Worm (Caenorhabditis elegans) whole organism, L3 larva: Measurements from ENCODE around the gene F55C12.4.

Experiments
- R02D3.7 ChIP-seq: fragments of 150-350 bp; optimal IDR thresholded peaks from 2 replicates; lab custom pipeline; 2014; ENCODE audit warnings: missing biosample characterization, missing genetic modification characterization
- ZK546.5 ChIP-seq: sonication (generic microtip); optimal IDR thresholded peaks from 2 replicates; lab custom pipeline; 2017; ENCODE audit warnings: missing biosample characterization, missing genetic modification characterization
- ama-1 ChIP-seq: fragments of 150-350 bp; optimal IDR thresholded peaks from 2 replicates; lab custom pipeline; 2018
- ceh-16 ChIP-seq: sonication (generic microtip); optimal IDR thresholded peaks from 2 replicates; lab custom pipeline; 2017; ENCODE audit warnings: missing biosample characterization, missing genetic modification characterization
- ceh-28 ChIP-seq: fragments of 150-350 bp; optimal IDR thresholded peaks from 2 replicates; lab custom pipeline; 2014; ENCODE audit warnings: missing biosample characterization, missing genetic modification reagents, missing genetic modification characterization
- ceh-82 ChIP-seq: fragments of 150-350 bp; optimal IDR thresholded peaks from 2 replicates; lab custom pipeline; 2014; ENCODE audit warnings: missing biosample characterization, missing genetic modification characterization
- ceh-9 ChIP-seq: sonication (generic microtip); optimal IDR thresholded peaks from 2 replicates; lab custom pipeline; 2018; ENCODE audit warnings: missing biosample characterization, missing genetic modification characterization
- daf-12 ChIP-seq: fragments of 150-350 bp; optimal IDR thresholded peaks from 2 replicates; lab custom pipeline; 2014; ENCODE audit warnings: missing biosample characterization, missing genetic modification reagents, missing genetic modification characterization
- egl-27 ChIP-seq: sonication (generic microtip); optimal IDR thresholded peaks from 4 replicates; lab custom pipeline; 2017; ENCODE audit warnings: missing biosample characterization, missing genetic modification reagents, missing genetic modification characterization
- elt-1 ChIP-seq: fragments of 150-350 bp; optimal IDR thresholded peaks from 2 replicates; lab custom pipeline; 2014; ENCODE audit warnings: missing biosample characterization, missing genetic modification characterization
- elt-2 ChIP-seq: sonication (generic microtip); optimal IDR thresholded peaks from 2 replicates; lab custom pipeline; 2016; ENCODE audit warnings: missing genetic modification reagents, mild to moderate bottlenecking, missing genetic modification characterization, missing compliant biosample characterization
- elt-3 ChIP-seq, 3 experiments: fragments of 150-350 bp in 1 of 3; sonication (generic microtip) in 2 of 3; optimal IDR thresholded peaks; 2 replicates in 2 of 3; 4 replicates in 1 of 3; lab custom pipeline; 2014 to 2017; ENCODE audit warnings: missing biosample characterization in 3 of 3, missing genetic modification characterization in 3 of 3
- eor-1 ChIP-seq, 2 experiments: fragments of 150-350 bp; optimal IDR thresholded peaks; 2 replicates each; lab custom pipeline; 2014 to 2018; ENCODE audit warnings: missing biosample characterization in 2 of 2, missing genetic modification characterization in 2 of 2
- fkh-2 ChIP-seq: fragments of 150-350 bp; optimal IDR thresholded peaks from 2 replicates; lab custom pipeline; 2014; ENCODE audit warnings: missing biosample characterization, missing genetic modification reagents, missing genetic modification characterization
- fos-1 ChIP-seq: fragments of 150-350 bp; optimal IDR thresholded peaks from 2 replicates; lab custom pipeline; 2014; ENCODE audit warnings: missing biosample characterization, missing genetic modification characterization
- hmg-11 ChIP-seq: sonication (generic microtip); optimal IDR thresholded peaks from 2 replicates; lab custom pipeline; 2016; ENCODE audit warnings: missing genetic modification characterization, missing compliant biosample characterization
- jun-1 ChIP-seq: fragments of 150-350 bp; optimal IDR thresholded peaks from 2 replicates; lab custom pipeline; 2014; ENCODE audit warnings: missing biosample characterization, missing genetic modification reagents, missing genetic modification characterization
- lin-15B ChIP-seq: fragments of 150-350 bp; optimal IDR thresholded peaks from 2 replicates; lab custom pipeline; 2014; ENCODE audit warnings: missing biosample characterization, missing genetic modification characterization
- lin-39 ChIP-seq: fragments of 150-350 bp; optimal IDR thresholded peaks from 2 replicates; lab custom pipeline; 2018; ENCODE audit warnings: missing biosample characterization, missing genetic modification reagents, missing genetic modification characterization
- lsy-12 ChIP-seq: sonication (generic microtip); optimal IDR thresholded peaks from 2 replicates; lab custom pipeline; 2016; ENCODE audit warnings: mild to moderate bottlenecking, missing genetic modification characterization, missing compliant biosample characterization
- mdl-1 ChIP-seq: fragments of 150-350 bp; optimal IDR thresholded peaks from 2 replicates; lab custom pipeline; 2014; ENCODE audit warnings: missing biosample characterization, missing genetic modification characterization
- mml-1 ChIP-seq: fragments of 150-350 bp; sonication (generic microtip); optimal IDR thresholded peaks from 3 replicates; lab custom pipeline; 2014; ENCODE audit warnings: missing biosample characterization, missing genetic modification characterization
- nhr-11 ChIP-seq: fragments of 150-350 bp; optimal IDR thresholded peaks from 2 replicates; lab custom pipeline; 2014; ENCODE audit warnings: missing biosample characterization, missing genetic modification characterization
- nhr-23 ChIP-seq: fragments of 150-350 bp; optimal IDR thresholded peaks from 2 replicates; lab custom pipeline; 2014; ENCODE audit warnings: missing biosample characterization, missing genetic modification reagents, missing genetic modification characterization
- nhr-237 ChIP-seq: fragments of 150-350 bp; optimal IDR thresholded peaks from 2 replicates; lab custom pipeline; 2014; ENCODE audit warnings: missing biosample characterization, missing genetic modification characterization
- nhr-25 ChIP-seq: sonication (generic microtip); optimal IDR thresholded peaks from 2 replicates; lab custom pipeline; 2017; ENCODE audit warnings: missing biosample characterization, missing genetic modification characterization
- nhr-43 ChIP-seq: sonication (generic microtip); optimal IDR thresholded peaks from 2 replicates; lab custom pipeline; 2016; ENCODE audit warnings: mild to moderate bottlenecking, missing genetic modification characterization, missing compliant biosample characterization; ENCODE audit not compliant: poor library complexity, severe bottlenecking
- nhr-67 ChIP-seq: fragments of 150-350 bp; optimal IDR thresholded peaks from 2 replicates; lab custom pipeline; 2014; ENCODE audit warnings: missing biosample characterization, missing genetic modification characterization
- nhr-76 ChIP-seq: fragments of 150-350 bp; sonication (generic microtip); optimal IDR thresholded peaks from 5 replicates; lab custom pipeline; 2014; ENCODE audit warnings: missing biosample characterization, missing genetic modification characterization
- nhr-77 ChIP-seq: fragments of 150-350 bp; optimal IDR thresholded peaks from 2 replicates; lab custom pipeline; 2014; ENCODE audit warnings: missing biosample characterization, missing genetic modification characterization
- pha-4 ChIP-seq: fragments of 150-350 bp; optimal IDR thresholded peaks from 2 replicates; lab custom pipeline; 2014; ENCODE audit warnings: missing biosample characterization, missing genetic modification reagents, missing genetic modification characterization
- pqm-1 ChIP-seq: fragments of 150-350 bp; optimal IDR thresholded peaks from 2 replicates; lab custom pipeline; 2017; ENCODE audit warnings: missing biosample characterization, missing genetic modification characterization, inconsistent platforms
- skn-1 ChIP-seq: fragments of 150-350 bp; optimal IDR thresholded peaks from 2 replicates; lab custom pipeline; 2014; ENCODE audit warnings: missing biosample characterization, missing genetic modification characterization
- snpc-4 ChIP-seq: fragments of 150-350 bp; optimal IDR thresholded peaks from 2 replicates; lab custom pipeline; 2014; ENCODE audit warnings: missing biosample characterization, missing genetic modification characterization
- tbx-2 ChIP-seq: sonication (generic microtip); optimal IDR thresholded peaks from 2 replicates; lab custom pipeline; 2016; ENCODE audit warnings: mild to moderate bottlenecking, missing genetic modification characterization, missing compliant biosample characterization
- unc-39 ChIP-seq: sonication (generic microtip); optimal IDR thresholded peaks from 4 replicates; lab custom pipeline; 2017; ENCODE audit warnings: missing biosample characterization, missing genetic modification characterization
- zag-1 ChIP-seq: fragments of 150-350 bp; optimal IDR thresholded peaks from 2 replicates; lab custom pipeline; 2014; ENCODE audit warnings: missing biosample characterization, missing genetic modification characterization
- ztf-11 ChIP-seq: fragments of 150-350 bp; optimal IDR thresholded peaks from 2 replicates; lab custom pipeline; 2014; ENCODE audit warnings: missing biosample characterization, missing genetic modification characterization
- ztf-4 ChIP-seq: fragments of 150-350 bp; optimal IDR thresholded peaks from 2 replicates; lab custom pipeline; 2014; ENCODE audit warnings: missing biosample characterization, missing genetic modification characterization

The F55C12.4 gene

DNA sequence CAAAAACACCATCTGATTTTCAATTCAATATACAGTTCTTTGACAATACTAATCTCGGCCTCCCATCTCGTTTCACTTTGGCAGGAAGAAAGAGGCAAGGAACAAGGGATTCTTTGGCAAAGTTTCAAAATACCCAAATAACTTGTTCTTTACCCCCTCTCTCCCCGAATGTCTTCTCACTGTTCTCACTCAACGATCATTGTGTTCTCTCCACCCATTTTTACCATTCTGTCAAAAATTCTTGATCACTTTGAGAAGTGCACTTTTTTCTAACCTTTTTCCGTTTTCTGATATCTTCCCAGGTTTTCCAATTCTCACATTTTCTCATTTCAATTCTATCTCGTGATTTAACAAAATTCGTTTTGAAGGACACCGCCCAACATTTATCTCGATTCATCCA is 4.1 kb downstream of the F55C12.4 start, which contains the start of gene H41C03.1:
H41C03.1 (plus strand) TSS at position 301 of the 400 bp plus-strand sequence.
- TF ChIP-seq ama-1 (lab: Kevin White, UChicago) (no peak), nhr-11 (tag; lab: Kevin White, UChicago) (no peak), ceh-28 (tag; lab: Kevin White, UChicago) (no peak), nhr-76 (no peak), nhr-67 (no peak), egl-27 (tag; lab: Kevin White, UChicago) (no peak), R02D3.7 (tag; lab: Kevin White, UChicago) (no peak), lin-15B (tag; lab: Kevin White, UChicago) (no peak), tbx-2 (tag; lab: Kevin White, UChicago) (no peak), elt-1 (tag; lab: Kevin White, UChicago) (no peak), elt-3 (tag; optimal IDR thresholded peaks at IDR 0.05; lab: Kevin White, UChicago) (no peak), mml-1 (tag; lab: Kevin White, UChicago) (no peak), hmg-11 (no peak)

DNA sequence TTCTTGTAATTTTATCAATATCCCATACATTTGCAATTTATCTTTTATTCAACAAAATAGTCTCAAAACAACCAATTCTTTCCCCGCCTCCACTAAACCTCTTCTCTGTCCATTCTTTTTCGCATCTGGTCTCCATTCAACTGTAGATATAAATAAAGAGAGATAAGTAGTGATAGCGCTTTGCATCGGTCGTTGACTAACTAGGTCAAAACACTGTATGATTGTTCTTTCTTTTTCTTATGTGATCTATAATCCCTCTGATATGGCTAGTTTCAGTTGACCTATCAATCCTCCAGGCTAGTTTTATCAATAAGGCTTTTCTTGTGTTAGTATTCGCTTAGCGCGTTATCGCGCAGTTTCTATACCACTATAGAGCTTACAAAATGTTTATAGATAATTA is 5.0 kb downstream of the F55C12.4 start:
- TF ChIP-seq pqm-1 (tag; lab: Kevin White, UChicago) (no peak), elt-3 (tag; optimal IDR thresholded peaks at IDR 0.05; lab: Kevin White, UChicago) (peak in 2 of 3 experiments; percentile 42 to 53), jun-1 (no peak), nhr-43 (tag; lab: Kevin White, UChicago) (peak; percentile 31), nhr-23 (peak; percentile 91), ceh-28 (tag; lab: Kevin White, UChicago) (peak; percentile 20), nhr-77 (tag; lab: Kevin White, UChicago) (no peak)

DNA sequence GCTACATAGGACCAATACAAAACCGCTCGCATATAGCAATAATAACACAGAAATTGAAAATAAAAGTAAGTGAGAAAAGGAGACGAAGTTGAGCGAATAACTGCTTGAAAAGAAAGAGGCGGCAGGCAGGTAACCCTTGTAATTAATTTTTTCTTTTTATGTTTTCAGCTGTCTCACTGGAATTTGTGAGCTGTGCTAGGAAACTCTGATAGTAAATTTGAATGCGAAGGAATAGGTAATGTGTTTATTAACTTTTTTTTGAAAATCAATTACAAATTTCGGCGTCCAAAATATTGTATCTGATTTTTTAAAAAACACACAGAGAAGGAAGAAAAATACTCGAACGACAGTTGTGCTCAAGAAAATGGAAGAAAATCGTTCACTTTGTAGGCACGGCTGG is 6.2 kb downstream of the F55C12.4 start, which contains the start of gene H41C03.2:
H41C03.2 (minus strand) TSS at position 101 of the 400 bp plus-strand sequence.
- TF ChIP-seq fkh-2 (tag; lab: Kevin White, UChicago): no peak
- no peak for TF ChIP-seq skn-1 (tag; lab: Kevin White, UChicago)
- TF ChIP-seq mdl-1 (tag; lab: Kevin White, UChicago): no peak
- TF ChIP-seq lsy-12 (tag; lab: Kevin White, UChicago): no peak
- no peak for TF ChIP-seq R02D3.7 (tag; lab: Kevin White, UChicago)
- no peak for TF ChIP-seq nhr-25 (tag; lab: Kevin White, UChicago)
- TF ChIP-seq, all 47 proteins: peak for 0

DNA sequence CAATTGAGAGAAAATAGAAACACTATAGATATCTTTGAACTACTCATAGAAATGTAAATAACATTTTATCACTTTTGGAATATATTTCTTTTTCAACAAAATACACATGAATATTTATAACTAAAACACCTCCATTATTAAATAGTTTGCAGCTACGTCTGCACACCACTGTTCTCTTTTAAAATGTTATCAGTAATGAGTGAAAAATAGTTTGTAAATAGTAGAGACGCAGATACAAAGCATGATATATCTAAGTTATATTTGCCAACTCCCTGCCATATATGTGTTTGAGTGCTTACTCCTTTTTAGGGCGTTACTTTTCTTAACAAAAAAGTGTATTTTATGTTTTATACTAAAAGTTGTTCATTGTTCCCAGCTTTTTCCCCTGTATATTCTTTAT is 12.0 kb downstream of the F55C12.4 start:
- peak; percentile 5 for TF ChIP-seq pqm-1 (tag; lab: Kevin White, UChicago)
- TF ChIP-seq pha-4: peak; percentile 68
- no peak for TF ChIP-seq mdl-1 (tag; lab: Kevin White, UChicago)
- TF ChIP-seq elt-2 (tag; lab: Kevin White, UChicago): peak; percentile 70

- TF ChIP-seq R02D3.7 (tag; lab: Kevin White, UChicago): no peak
- TF ChIP-seq nhr-237 (tag; lab: Kevin White, UChicago): no peak
- TF ChIP-seq pqm-1 (tag; lab: Kevin White, UChicago): no peak
- no peak for TF ChIP-seq eor-1 (tag; optimal IDR thresholded peaks at IDR 0.05; lab: Kevin White, UChicago)
- no peak for TF ChIP-seq ceh-9 (tag; lab: Kevin White, UChicago)
- TF ChIP-seq nhr-23: no peak
- TF ChIP-seq ztf-11 (tag; lab: Kevin White, UChicago): no peak
These were observed 12.8 kb downstream of the F55C12.4 start, which contains the start of the genes ZK1248.17 and H41C03.3 for ce11 chrII:5845441-5845840. Gene ZK1248.17 (minus strand): TSS chrII:5845541. Gene H41C03.3 (plus strand): TSS chrII:5845777.

DNA sequence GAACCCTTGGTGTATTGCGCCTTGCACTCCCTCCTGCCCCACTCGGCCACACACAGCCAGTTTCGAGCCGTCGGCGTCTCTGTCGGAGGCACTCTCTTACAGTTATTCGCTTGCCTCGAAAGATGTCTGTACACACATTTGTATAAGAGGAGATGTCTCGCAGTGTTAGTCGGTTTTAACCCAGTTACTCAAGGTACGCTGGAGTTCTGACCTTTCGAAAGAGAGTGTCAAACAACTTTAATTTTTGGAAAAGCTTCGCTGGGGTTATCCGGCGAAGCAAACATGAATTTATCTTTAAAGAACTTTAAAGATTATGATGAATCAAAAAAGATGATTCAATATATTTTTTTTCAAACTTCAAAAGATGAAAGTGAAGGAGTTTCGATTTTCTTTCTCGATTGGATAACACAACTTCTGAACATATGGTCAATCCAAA is 13.5 kb downstream of the F55C12.4 start:
- TF ChIP-seq ceh-16 (tag; lab: Kevin White, UChicago) (peak; percentile 62), mml-1 (tag; lab: Kevin White, UChicago) (no peak), nhr-76 (peak; percentile 80), egl-27 (tag; lab: Kevin White, UChicago) (peak; percentile 92), nhr-43 (tag; lab: Kevin White, UChicago) (peak; percentile 95), R02D3.7 (tag; lab: Kevin White, UChicago) (peak; percentile 96), ceh-82 (tag; lab: Kevin White, UChicago) (peak; percentile 96), lin-15B (tag; lab: Kevin White, UChicago) (peak; percentile 82), ztf-4 (peak; percentile 79), eor-1 (tag; optimal IDR thresholded peaks at IDR 0.05; lab: Kevin White, UChicago) (peak in 1 of 2 experiments; percentile 84), fos-1 (tag; lab: Kevin White, UChicago) (peak; percentile 87), ZK546.5 (tag; lab: Kevin White, UChicago) (peak; percentile 73), elt-3 (tag; optimal IDR thresholded peaks at IDR 0.05; lab: Kevin White, UChicago) (peak in 2 of 3 experiments; percentile 91 to 97), elt-2 (tag; lab: Kevin White, UChicago) (peak; percentile 99), snpc-4 (peak; percentile 100), mdl-1 (tag; lab: Kevin White, UChicago) (peak; percentile 75), tbx-2 (tag; lab: Kevin White, UChicago) (peak; percentile 97), skn-1 (tag; lab: Kevin White, UChicago) (peak; percentile 96), zag-1 (peak; percentile 95), ceh-28 (tag; lab: Kevin White, UChicago) (peak; percentile 97), lin-39 (tag; lab: Kevin White, UChicago) (peak; percentile 99), unc-39 (tag; lab: Kevin White, UChicago) (peak; percentile 73), nhr-77 (tag; lab: Kevin White, UChicago) (peak; percentile 96), nhr-11 (tag; lab: Kevin White, UChicago) (peak; percentile 94), daf-12 (peak; percentile 94), pha-4 (peak; percentile 99), pqm-1 (tag; lab: Kevin White, UChicago) (peak; percentile 94)
